Fruit fly (Drosophila melanogaster): Measurements from ENCODE around the gene CG33687.

The CG33687 gene

dm6 chr3L:16217935-16218334 lies 20.3 kb downstream of the CG33687 start:
- TF ChIP-seq sv (GFP tag; optimal IDR thresholded peaks at IDR 0.05): no peak
- TF ChIP-seq CG9705 (GFP tag; optimal IDR thresholded peaks at IDR 0.05): no peak
- no peak for TF ChIP-seq Hr83 (GFP tag; optimal IDR thresholded peaks at IDR 0.05; ENCODE audit: poor library complexity, severe bottlenecking)
- TF ChIP-seq h (GFP tag; optimal IDR thresholded peaks at IDR 0.05): no peak
- peak; percentile 17 for TF ChIP-seq fru (GFP tag; optimal IDR thresholded peaks at IDR 0.05)
- no peak for TF ChIP-seq HLH106 (tag; optimal IDR thresholded peaks at IDR 0.05)
- TF ChIP-seq Hnf4 (GFP tag; optimal IDR thresholded peaks at IDR 0.05): no peak
- TF ChIP-seq pan (optimal IDR thresholded peaks at IDR 0.05): no peak

- TF ChIP-seq dmrt93B (GFP tag; optimal IDR thresholded peaks at IDR 0.05): no peak
- no peak for TF ChIP-seq Hr83 (GFP tag; optimal IDR thresholded peaks at IDR 0.05; ENCODE audit: poor library complexity, severe bottlenecking)
- TF ChIP-seq Dfd (GFP tag; optimal IDR thresholded peaks at IDR 0.05): no peak
- TF ChIP-seq CG32264 (GFP tag; optimal IDR thresholded peaks at IDR 0.05): no peak
- no peak for TF ChIP-seq sv (GFP tag; optimal IDR thresholded peaks at IDR 0.05)
- TF ChIP-seq brk (GFP tag; optimal IDR thresholded peaks at IDR 0.05): no peak
- no peak for TF ChIP-seq Abd-B (GFP tag; optimal IDR thresholded peaks at IDR 0.05)
- TF ChIP-seq lola (GFP tag; optimal IDR thresholded peaks at IDR 0.05): no peak
- TF ChIP-seq OdsH (GFP tag; optimal IDR thresholded peaks at IDR 0.05): no peak
- TF ChIP-seq h (GFP tag; optimal IDR thresholded peaks at IDR 0.05): no peak
- TF ChIP-seq sage (GFP tag; optimal IDR thresholded peaks at IDR 0.05): no peak
- no peak for TF ChIP-seq Mio (GFP tag; optimal IDR thresholded peaks at IDR 0.05)
- TF ChIP-seq fru (GFP tag; optimal IDR thresholded peaks at IDR 0.05): no peak
- TF ChIP-seq foxo (GFP tag; optimal IDR thresholded peaks at IDR 0.05): no peak
- no peak for TF ChIP-seq Myc (optimal IDR thresholded peaks at IDR 0.05)
- no peak for TF ChIP-seq Sp1 (GFP tag; optimal IDR thresholded peaks at IDR 0.05)
Measured at dm6 chr3L:16221278-16221677, 23.6 kb downstream of the CG33687 start.

- TF ChIP-seq CG9705 (GFP tag; optimal IDR thresholded peaks at IDR 0.05) (no peak), woc (GFP tag; optimal IDR thresholded peaks at IDR 0.05) (no peak), tai (GFP tag; optimal IDR thresholded peaks at IDR 0.05) (no peak), Hr83 (GFP tag; optimal IDR thresholded peaks at IDR 0.05; ENCODE audit: poor library complexity, severe bottlenecking) (no peak), ey (GFP tag; optimal IDR thresholded peaks at IDR 0.05) (no peak), fru (GFP tag; optimal IDR thresholded peaks at IDR 0.05) (no peak), Mio (GFP tag; optimal IDR thresholded peaks at IDR 0.05) (no peak), Rel (GFP tag; optimal IDR thresholded peaks at IDR 0.05) (no peak), Rel (tag; optimal IDR thresholded peaks at IDR 0.05) (no peak), foxo (GFP tag; optimal IDR thresholded peaks at IDR 0.05) (no peak), Dif (GFP tag; optimal IDR thresholded peaks at IDR 0.05; ENCODE audit: partially characterized antibody) (no peak), CrebA (GFP tag; optimal IDR thresholded peaks at IDR 0.05; ENCODE audit: borderline replicate concordance) (no peak), br (GFP tag; optimal IDR thresholded peaks at IDR 0.05) (no peak), GATAd (GFP tag; optimal IDR thresholded peaks at IDR 0.05) (no peak)
Measured at dm6 chr3L:16221800-16222199, 24.1 kb downstream of the CG33687 start.

- no peak for TF ChIP-seq GATAd (GFP tag; optimal IDR thresholded peaks at IDR 0.05)
- no peak for TF ChIP-seq Sp1 (GFP tag; optimal IDR thresholded peaks at IDR 0.05)
- TF ChIP-seq woc (GFP tag; optimal IDR thresholded peaks at IDR 0.05): no peak
- TF ChIP-seq psq (GFP tag; optimal IDR thresholded peaks at IDR 0.05): no peak
Measured at dm6 chr3L:16225175-16225574, 27.5 kb downstream of the CG33687 start.

- TF ChIP-seq Abd-B (GFP tag; optimal IDR thresholded peaks at IDR 0.05) (no peak), dsf (GFP tag; optimal IDR thresholded peaks at IDR 0.05; ENCODE audit: borderline replicate concordance) (peak; percentile 58), woc (GFP tag; optimal IDR thresholded peaks at IDR 0.05) (peak; percentile 68), N (GFP tag; optimal IDR thresholded peaks at IDR 0.05) (no peak), usp (GFP tag; optimal IDR thresholded peaks at IDR 0.05) (no peak), GATAd (GFP tag; optimal IDR thresholded peaks at IDR 0.05) (peak; percentile 72), Rel (GFP tag; optimal IDR thresholded peaks at IDR 0.05) (no peak), Rel (tag; optimal IDR thresholded peaks at IDR 0.05) (peak; percentile 68), Jra (GFP tag; optimal IDR thresholded peaks at IDR 0.05) (peak; percentile 57), dl (GFP tag; optimal IDR thresholded peaks at IDR 0.05; ENCODE audit: insufficient read depth in 1 of 2, partially characterized antibody in 2 of 2) (no peak), CG9705 (GFP tag; optimal IDR thresholded peaks at IDR 0.05) (peak; percentile 71), Mio (GFP tag; optimal IDR thresholded peaks at IDR 0.05) (no peak), Hnf4 (GFP tag; optimal IDR thresholded peaks at IDR 0.05) (peak; percentile 82), jim (GFP tag; optimal IDR thresholded peaks at IDR 0.05) (peak; percentile 22), Dfd (GFP tag; optimal IDR thresholded peaks at IDR 0.05) (no peak), Hr83 (GFP tag; optimal IDR thresholded peaks at IDR 0.05; ENCODE audit: poor library complexity, severe bottlenecking) (peak; percentile 86), Myc (optimal IDR thresholded peaks at IDR 0.05) (peak; percentile 25), rgr (GFP tag; optimal IDR thresholded peaks at IDR 0.05) (peak; percentile 87), CG32264 (GFP tag; optimal IDR thresholded peaks at IDR 0.05) (no peak), pan (optimal IDR thresholded peaks at IDR 0.05) (no peak), psq (GFP tag; optimal IDR thresholded peaks at IDR 0.05) (peak; percentile 85), lola (GFP tag; optimal IDR thresholded peaks at IDR 0.05) (no peak), sv (GFP tag; optimal IDR thresholded peaks at IDR 0.05) (peak; percentile 72), HLH106 (tag; optimal IDR thresholded peaks at IDR 0.05) (peak; percentile 91), ey (GFP tag; optimal IDR thresholded peaks at IDR 0.05) (peak; percentile 69), Sp1 (GFP tag; optimal IDR thresholded peaks at IDR 0.05) (peak; percentile 87), Hr78 (GFP tag; optimal IDR thresholded peaks at IDR 0.05) (no peak), OdsH (GFP tag; optimal IDR thresholded peaks at IDR 0.05) (peak; percentile 82), CrebA (GFP tag; optimal IDR thresholded peaks at IDR 0.05; ENCODE audit: borderline replicate concordance) (no peak), fru (GFP tag; optimal IDR thresholded peaks at IDR 0.05) (peak; percentile 78), tai (GFP tag; optimal IDR thresholded peaks at IDR 0.05) (no peak), sage (GFP tag; optimal IDR thresholded peaks at IDR 0.05) (no peak)
Measured at dm6 chr3L:16228659-16229205, 31.1 kb downstream of the CG33687 start, which contains the start of gene Tmx3. Gene Tmx3 (plus strand): TSS chr3L:16229100.
